ENCODE assay signal across 1 fruit fly cellular context in the genomic region with DNA sequence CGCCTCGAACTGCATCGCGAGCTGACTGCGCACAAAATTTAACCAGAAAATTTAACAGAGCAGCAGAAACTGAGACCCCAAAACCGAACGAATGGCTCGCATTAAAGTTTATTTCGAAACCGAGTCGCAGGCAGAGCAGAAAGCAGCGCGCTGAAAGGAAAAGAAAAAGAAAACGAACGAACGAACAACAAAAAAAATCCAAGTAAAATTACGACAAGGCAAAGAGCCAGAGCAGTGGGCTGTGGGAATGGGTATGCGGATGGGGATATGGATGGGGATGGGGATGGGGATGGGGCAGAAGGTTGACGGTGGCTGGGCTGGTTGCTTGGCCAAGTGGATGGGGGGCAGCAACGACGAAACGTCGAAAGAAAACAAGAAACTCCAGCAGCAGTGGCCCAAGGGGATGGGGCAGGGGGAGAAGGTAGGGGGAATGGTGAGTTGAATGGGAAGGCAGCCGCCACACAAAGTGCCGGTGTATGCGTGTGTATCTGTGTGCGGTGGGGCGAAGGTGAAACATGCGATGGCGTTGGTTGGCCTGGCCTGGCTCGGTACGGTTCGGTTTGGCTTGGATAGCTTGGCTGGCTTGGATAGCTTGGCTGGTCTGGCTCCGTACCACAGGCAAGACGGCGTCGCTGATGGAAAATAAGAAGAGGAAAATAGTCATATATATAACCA.
TF ChIP-seq lines count a peak whose summit lies in the region.

No protein-coding gene starts in this region.

TF ChIP-seq in whole organism, embryonic, 481 proteins besides CTCF, POLR2A, EP300 and RAD21 (continued from another document and continues in another):
- TF ChIP-seq Usf (GFP tag; optimal IDR thresholded peaks at IDR 0.05; lab: Kevin White, UChicago) (no peak), ase (GFP tag; IDR thresholded peaks at IDR 0.05; lab: Robert Waterston, UW) (peak; percentile 49; the same call in 1 of the 3 replicates), Scr (GFP tag; IDR thresholded peaks at IDR 0.05; lab: Robert Waterston, UW; ENCODE audit: partially characterized antibody) (0 out of 2 replicates have a peak, but pooled peaks have one; percentile 18), sima (GFP tag; optimal IDR thresholded peaks at IDR 0.05; lab: Kevin White, UChicago) (no peak), br (optimal IDR thresholded peaks at IDR 0.05; lab: Kevin White, UChicago) (no peak), stwl (tag; optimal IDR thresholded peaks at IDR 0.05; lab: Kevin White, UChicago) (no peak), CG8944 (GFP tag; optimal IDR thresholded peaks at IDR 0.05; lab: Kevin White, UChicago) (no peak), CG15514 (GFP tag; optimal IDR thresholded peaks at IDR 0.05; lab: Kevin White, UChicago) (peak; percentile 17), BtbVII (GFP tag; optimal IDR thresholded peaks at IDR 0.05; lab: Kevin White, UChicago) (no peak), CG3065 (GFP tag; optimal IDR thresholded peaks at IDR 0.05; lab: Kevin White, UChicago) (no peak), Gug (GFP tag; IDR thresholded peaks at IDR 0.05; lab: Robert Waterston, UW) (no peak), jumu (GFP tag; optimal IDR thresholded peaks at IDR 0.05; lab: Kevin White, UChicago) (no peak), CG34224 (GFP tag; IDR thresholded peaks at IDR 0.05; lab: Robert Waterston, UW; ENCODE audit: partially characterized antibody) (no peak; the same call in 2 of the 3 replicates), Dek (tag; optimal IDR thresholded peaks at IDR 0.05; lab: Kevin White, UChicago) (peak; percentile 56), ssp (GFP tag; IDR thresholded peaks at IDR 0.05; lab: Robert Waterston, UW) (no peak), danr (GFP tag; IDR thresholded peaks at IDR 0.05; lab: Robert Waterston, UW) (no peak), CG2712 (tag; optimal IDR thresholded peaks at IDR 0.05; lab: Kevin White, UChicago) (peak; percentile 17), Drgx (GFP tag; IDR thresholded peaks at IDR 0.05; lab: Robert Waterston, UW) (peak; percentile 90), caup (GFP tag; optimal IDR thresholded peaks at IDR 0.05; lab: Kevin White, UChicago; ENCODE audit: severe bottlenecking) (peak; percentile 28), CG18011 (GFP tag; optimal IDR thresholded peaks at IDR 0.05; lab: Kevin White, UChicago) (no peak), Nf-YA (GFP tag; IDR thresholded peaks at IDR 0.05; lab: Robert Waterston, UW) (0 out of 2 replicates have a peak, but pooled peaks have one; percentile 32), Stat92E (GFP tag; optimal IDR thresholded peaks at IDR 0.05; lab: Kevin White, UChicago) (peak in 1 of 3 experiments; percentile 20), stc (GFP tag; IDR thresholded peaks at IDR 0.05; lab: Robert Waterston, UW) (no peak; the same call in 1 of the 2 replicates), CG14860 (GFP tag; IDR thresholded peaks at IDR 0.05; lab: Robert Waterston, UW; ENCODE audit: partially characterized antibody) (0 out of 3 replicates have a peak, but pooled peaks have one; percentile 12), Poxn (GFP tag; IDR thresholded peaks at IDR 0.05; lab: Robert Waterston, UW) (0 out of 2 replicates have a peak, but pooled peaks have one; percentile 11), CG4404 (GFP tag; IDR thresholded peaks at IDR 0.05; lab: Robert Waterston, UW) (no peak), wek (GFP tag; optimal IDR thresholded peaks at IDR 0.05; lab: Kevin White, UChicago) (peak; percentile 3), trem (tag; optimal IDR thresholded peaks at IDR 0.05; lab: Kevin White, UChicago) (peak; percentile 4), CG13775 (GFP tag; optimal IDR thresholded peaks at IDR 0.05; lab: Kevin White, UChicago) (no peak), CG8359 (GFP tag; optimal IDR thresholded peaks at IDR 0.05; lab: Kevin White, UChicago; ENCODE audit: borderline replicate concordance) (no peak), bab2 (GFP tag; optimal IDR thresholded peaks at IDR 0.05; lab: Kevin White, UChicago) (no peak), tgo (GFP tag; IDR thresholded peaks at IDR 0.05; lab: Robert Waterston, UW) (no peak), CG30403 (GFP tag; optimal IDR thresholded peaks at IDR 0.05; lab: Kevin White, UChicago) (no peak), CG10654 (GFP tag; optimal IDR thresholded peaks at IDR 0.05; lab: Kevin White, UChicago) (no peak), CG13296 (GFP tag; optimal IDR thresholded peaks at IDR 0.05; lab: Kevin White, UChicago) (peak; percentile 32), inv (GFP tag; IDR thresholded peaks at IDR 0.05; lab: Robert Waterston, UW; ENCODE audit: partially characterized antibody) (no peak), gsb-n (tag; optimal IDR thresholded peaks at IDR 0.05; lab: Kevin White, UChicago) (no peak), CG34376 (GFP tag; optimal IDR thresholded peaks at IDR 0.05; lab: Kevin White, UChicago) (peak; percentile 51), CG10209 (GFP tag; optimal IDR thresholded peaks at IDR 0.05; lab: Kevin White, UChicago) (no peak), Ada2b (GFP tag; IDR thresholded peaks at IDR 0.05; lab: Robert Waterston, UW) (no peak; the same call in 1 of the 2 replicates), H15 (GFP tag; IDR thresholded peaks at IDR 0.05; lab: Robert Waterston, UW) (no peak), C15 (GFP tag; IDR thresholded peaks at IDR 0.05; lab: Robert Waterston, UW) (no peak), CG1603 (tag; optimal IDR thresholded peaks at IDR 0.05; lab: Kevin White, UChicago) (no peak), CG7987 (GFP tag; optimal IDR thresholded peaks at IDR 0.05; lab: Kevin White, UChicago) (no peak), Med (GFP tag; lab: Kevin White, UChicago) (peak; percentile 88), pan (optimal IDR thresholded peaks at IDR 0.05; lab: Kevin White, UChicago) (no peak), pan (GFP tag; optimal IDR thresholded peaks at IDR 0.05 in 1 of 2, IDR thresholded peaks at IDR 0.05 in 1 of 2) (peak in 1 of 2 experiments; percentile 33), CG4820 (GFP tag; optimal IDR thresholded peaks at IDR 0.05; lab: Kevin White, UChicago) (no peak), Adf1 (GFP tag; IDR thresholded peaks at IDR 0.05; lab: Robert Waterston, UW) (peak; percentile 86), MBD-R2 (GFP tag; IDR thresholded peaks at IDR 0.05; lab: Robert Waterston, UW) (0 out of 2 replicates have a peak, but pooled peaks have one; percentile 16), CG12155 (GFP tag; optimal IDR thresholded peaks at IDR 0.05; lab: Kevin White, UChicago) (peak; percentile 3), ara (GFP tag; IDR thresholded peaks at IDR 0.05; lab: Robert Waterston, UW) (0 out of 2 replicates have a peak, but pooled peaks have one; percentile 38), CG12391 (tag; optimal IDR thresholded peaks at IDR 0.05; lab: Kevin White, UChicago) (no peak), HLH4C (GFP tag; IDR thresholded peaks at IDR 0.05; lab: Robert Waterston, UW; ENCODE audit: partially characterized antibody) (0 out of 3 replicates have a peak, but pooled peaks have one; percentile 11), CG6765 (GFP tag; optimal IDR thresholded peaks at IDR 0.05; lab: Kevin White, UChicago) (peak; percentile 11), pnt (GFP tag; optimal IDR thresholded peaks at IDR 0.05; lab: Kevin White, UChicago) (no peak), CG4360 (GFP tag; IDR thresholded peaks at IDR 0.05; lab: Robert Waterston, UW) (peak; percentile 43; the same call in 1 of the 2 replicates), cwo (GFP tag; optimal IDR thresholded peaks at IDR 0.05; lab: Kevin White, UChicago) (peak; percentile 55), Dbx (GFP tag; IDR thresholded peaks at IDR 0.05; lab: Robert Waterston, UW) (peak; percentile 44; the same call in 1 of the 3 replicates), nom (GFP tag; optimal IDR thresholded peaks at IDR 0.05; lab: Kevin White, UChicago) (peak; percentile 98), CG17385 (GFP tag; optimal IDR thresholded peaks at IDR 0.05; lab: Kevin White, UChicago) (no peak), dysf (GFP tag; IDR thresholded peaks at IDR 0.05; lab: Robert Waterston, UW) (peak; percentile 12; the same call in 1 of the 3 replicates), CG31388 (GFP tag; optimal IDR thresholded peaks at IDR 0.05; lab: Kevin White, UChicago) (no peak), ac (GFP tag; optimal IDR thresholded peaks at IDR 0.05; lab: Kevin White, UChicago) (no peak), fd64A (GFP tag; optimal IDR thresholded peaks at IDR 0.05; lab: Kevin White, UChicago) (no peak), Kr (GFP tag; optimal IDR thresholded peaks at IDR 0.05; lab: Kevin White, UChicago) (no peak), ERR (GFP tag; optimal IDR thresholded peaks at IDR 0.05; lab: Kevin White, UChicago) (no peak), CrebB (tag; optimal IDR thresholded peaks at IDR 0.05; lab: Kevin White, UChicago) (peak; percentile 25), CG30431 (GFP tag; optimal IDR thresholded peaks at IDR 0.05; lab: Kevin White, UChicago) (no peak), Rx (GFP tag; IDR thresholded peaks at IDR 0.05; lab: Robert Waterston, UW) (no peak), onecut (GFP tag; IDR thresholded peaks at IDR 0.05; lab: Robert Waterston, UW) (no peak), CG15479 (GFP tag; optimal IDR thresholded peaks at IDR 0.05; lab: Kevin White, UChicago) (no peak), CG7839 (tag; optimal IDR thresholded peaks at IDR 0.05; lab: Kevin White, UChicago) (no peak), fd96Cb (tag; optimal IDR thresholded peaks at IDR 0.05; lab: Kevin White, UChicago) (no peak), gem (tag; optimal IDR thresholded peaks at IDR 0.05; lab: Kevin White, UChicago) (peak; percentile 14), E2f2 (GFP tag; IDR thresholded peaks at IDR 0.05; lab: Robert Waterston, UW) (no peak), tll (GFP tag; optimal IDR thresholded peaks at IDR 0.05; lab: Kevin White, UChicago) (no peak), Rfx (GFP tag; IDR thresholded peaks at IDR 0.05; lab: Robert Waterston, UW) (peak; percentile 58), Xrp1 (GFP tag; IDR thresholded peaks at IDR 0.05; lab: Robert Waterston, UW) (no peak), CG42726 (GFP tag; IDR thresholded peaks at IDR 0.05; lab: Robert Waterston, UW; ENCODE audit: partially characterized antibody) (no peak), sug (tag; optimal IDR thresholded peaks at IDR 0.05; lab: Kevin White, UChicago) (peak; percentile 46), mirr (GFP tag; optimal IDR thresholded peaks at IDR 0.05; lab: Kevin White, UChicago) (peak; percentile 64), D19B (GFP tag; optimal IDR thresholded peaks at IDR 0.05; lab: Kevin White, UChicago) (no peak), CG13894 (tag; optimal IDR thresholded peaks at IDR 0.05; lab: Kevin White, UChicago) (peak; percentile 91), CG11723 (GFP tag; optimal IDR thresholded peaks at IDR 0.05; lab: Kevin White, UChicago) (no peak), CG10274 (GFP tag; optimal IDR thresholded peaks at IDR 0.05; lab: Kevin White, UChicago) (no peak), CG1233 (GFP tag; optimal IDR thresholded peaks at IDR 0.05; lab: Kevin White, UChicago) (no peak), CG14667 (GFP tag; IDR thresholded peaks at IDR 0.05; lab: Robert Waterston, UW) (no peak), crol (GFP tag; IDR thresholded peaks at IDR 0.05; lab: Robert Waterston, UW) (peak; percentile 99), Vsx1 (GFP tag; optimal IDR thresholded peaks at IDR 0.05; lab: Kevin White, UChicago) (no peak), Hey (tag; optimal IDR thresholded peaks at IDR 0.05; lab: Kevin White, UChicago) (no peak), CG11456 (GFP tag; IDR thresholded peaks at IDR 0.05; lab: Robert Waterston, UW) (0 out of 3 replicates have a peak, but pooled peaks have one; percentile 36), unpg (GFP tag; optimal IDR thresholded peaks at IDR 0.05; lab: Kevin White, UChicago) (no peak), MESR4 (GFP tag; optimal IDR thresholded peaks at IDR 0.05; lab: Kevin White, UChicago) (no peak), CG17802 (tag; optimal IDR thresholded peaks at IDR 0.05; lab: Kevin White, UChicago) (no peak), CG3847 (GFP tag; IDR thresholded peaks at IDR 0.05; lab: Robert Waterston, UW) (no peak), bsh (GFP tag; optimal IDR thresholded peaks at IDR 0.05; lab: Kevin White, UChicago) (peak in 1 of 2 experiments; percentile 96), tna (GFP tag; IDR thresholded peaks at IDR 0.05; lab: Robert Waterston, UW; ENCODE audit: partially characterized antibody) (peak; percentile 42; the same call in 1 of the 2 replicates), pros (GFP tag; optimal IDR thresholded peaks at IDR 0.05; lab: Kevin White, UChicago) (peak; percentile 88), grn (GFP tag; optimal IDR thresholded peaks at IDR 0.05; lab: Kevin White, UChicago) (no peak), Ets97D (GFP tag; optimal IDR thresholded peaks at IDR 0.05; lab: Kevin White, UChicago) (no peak), CG14014 (GFP tag; IDR thresholded peaks at IDR 0.05; lab: Robert Waterston, UW) (peak; percentile 33; the same call in 1 of the 2 replicates), cg (GFP tag; optimal IDR thresholded peaks at IDR 0.05; lab: Kevin White, UChicago) (peak; percentile 73), pb (GFP tag; optimal IDR thresholded peaks at IDR 0.05; lab: Kevin White, UChicago) (no peak), Hmr (GFP tag; optimal IDR thresholded peaks at IDR 0.05; lab: Kevin White, UChicago) (peak; percentile 59), ab (GFP tag; optimal IDR thresholded peaks at IDR 0.05; lab: Kevin White, UChicago) (no peak), CG18764 (GFP tag; optimal IDR thresholded peaks at IDR 0.05; lab: Kevin White, UChicago) (no peak), gsb (GFP tag; IDR thresholded peaks at IDR 0.05; lab: Robert Waterston, UW) (no peak; the same call in 1 of the 2 replicates), dm (GFP tag; optimal IDR thresholded peaks at IDR 0.05; lab: Kevin White, UChicago) (no peak), CG9437 (GFP tag; optimal IDR thresholded peaks at IDR 0.05; lab: Kevin White, UChicago) (no peak), Xbp1 (GFP tag; optimal IDR thresholded peaks at IDR 0.05; lab: Kevin White, UChicago) (no peak), CG16779 (GFP tag; IDR thresholded peaks at IDR 0.05; lab: Robert Waterston, UW) (peak; percentile 67; the same call in 1 of the 2 replicates), lab (GFP tag; optimal IDR thresholded peaks at IDR 0.05; lab: Kevin White, UChicago) (peak; percentile 60), CG3995 (GFP tag; optimal IDR thresholded peaks at IDR 0.05; lab: Kevin White, UChicago) (no peak), CG6683 (GFP tag; optimal IDR thresholded peaks at IDR 0.05; lab: Kevin White, UChicago) (no peak), CG32767 (GFP tag; IDR thresholded peaks at IDR 0.05; lab: Robert Waterston, UW) (no peak; the same call in none of the 2 replicates), Opbp (GFP tag; IDR thresholded peaks at IDR 0.05; lab: Robert Waterston, UW; ENCODE audit: partially characterized antibody) (peak; percentile 7; the same call in 1 of the 3 replicates), CG13123 (GFP tag; optimal IDR thresholded peaks at IDR 0.05; lab: Kevin White, UChicago) (no peak), CG2889 (GFP tag; IDR thresholded peaks at IDR 0.05; lab: Robert Waterston, UW) (no peak), CG3838 (GFP tag; optimal IDR thresholded peaks at IDR 0.05; lab: Kevin White, UChicago) (no peak), p53 (GFP tag; optimal IDR thresholded peaks at IDR 0.05; lab: Kevin White, UChicago) (no peak)
